Worm (Caenorhabditis elegans): ENCODE data around the gene rabx-5.

Gene rabx-5

DNA sequence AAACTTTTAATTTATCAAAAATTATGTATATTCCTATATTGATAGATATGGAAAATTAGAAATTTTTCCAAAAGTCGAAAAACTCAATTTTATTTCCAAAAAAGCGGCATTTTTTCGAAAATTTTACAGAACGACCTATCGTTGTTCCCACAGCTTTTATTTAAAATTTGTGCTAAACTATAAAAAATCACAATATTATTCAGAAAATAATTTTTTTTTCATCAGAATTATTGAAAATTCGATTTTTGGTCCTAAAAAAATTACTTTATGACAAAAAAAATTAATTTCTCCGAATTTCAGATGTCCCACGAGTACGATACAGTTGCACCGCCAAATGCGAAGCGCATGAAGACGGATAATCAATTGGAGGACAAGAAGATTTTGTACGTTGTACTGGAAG, 44.1 kb downstream of the rabx-5 start, which contains the start of gene emg-1 (continued):
- TF ChIP-seq lin-26 (GFP tag; IDR thresholded peaks at IDR 0.05) (no peak), ztf-25 (GFP tag; IDR thresholded peaks at IDR 0.05) (no peak), lin-35 (GFP tag; optimal IDR thresholded peaks at IDR 0.05) (no peak)

DNA sequence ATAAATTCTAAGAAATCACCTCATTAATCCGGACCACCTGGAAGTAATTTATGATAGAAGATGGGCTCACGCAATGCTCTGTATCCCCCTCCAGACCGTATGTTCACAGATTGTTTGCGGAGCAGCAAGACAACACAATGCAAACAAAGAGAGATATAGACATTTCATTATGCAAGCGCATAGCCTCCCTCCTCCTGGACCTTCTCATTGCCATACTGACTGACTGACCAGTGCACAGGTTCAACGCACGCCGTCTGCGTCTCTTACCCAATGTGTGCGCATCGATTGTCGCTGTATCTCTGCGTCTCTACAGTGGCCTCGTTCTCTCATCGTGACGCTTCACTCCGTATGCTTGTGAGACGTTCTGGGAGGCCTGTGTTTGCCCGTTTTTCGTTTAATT, 46.5 kb downstream of the rabx-5 start:
- TF ChIP-seq mcd-1 (GFP tag; IDR thresholded peaks at IDR 0.05) (peak; percentile 45; the same call in 1 of the 2 replicates), cebp-1 (GFP tag; IDR thresholded peaks at IDR 0.05) (no peak), cebp-1 (tag; optimal IDR thresholded peaks at IDR 0.05) (peak; percentile 40), nfyb-1 (GFP tag; IDR thresholded peaks at IDR 0.05) (peak; percentile 52; the same call in 1 of the 2 replicates), ztf-18 (tag; optimal IDR thresholded peaks at IDR 0.05) (no peak), lir-1 (GFP tag; conservative IDR thresholded peaks at IDR 0.05) (no peak), pha-4 (tag; optimal IDR thresholded peaks at IDR 0.05) (no peak), ekl-4 (GFP tag; IDR thresholded peaks at IDR 0.05) (no peak; the same call in 1 of the 2 replicates), attf-5 (GFP tag; optimal IDR thresholded peaks at IDR 0.05) (peak; percentile 18), lin-40 (tag; optimal IDR thresholded peaks at IDR 0.05) (peak; percentile 26), hmg-1.2 (GFP tag; IDR thresholded peaks at IDR 0.05) (peak; percentile 99), egl-44 (GFP tag; IDR thresholded peaks at IDR 0.05) (0 out of 2 replicates have a peak, but pooled peaks have one; percentile 23), K12H6.12 (tag; optimal IDR thresholded peaks at IDR 0.05) (peak; percentile 9), ceh-79 (tag; optimal IDR thresholded peaks at IDR 0.05) (peak; percentile 12)

DNA sequence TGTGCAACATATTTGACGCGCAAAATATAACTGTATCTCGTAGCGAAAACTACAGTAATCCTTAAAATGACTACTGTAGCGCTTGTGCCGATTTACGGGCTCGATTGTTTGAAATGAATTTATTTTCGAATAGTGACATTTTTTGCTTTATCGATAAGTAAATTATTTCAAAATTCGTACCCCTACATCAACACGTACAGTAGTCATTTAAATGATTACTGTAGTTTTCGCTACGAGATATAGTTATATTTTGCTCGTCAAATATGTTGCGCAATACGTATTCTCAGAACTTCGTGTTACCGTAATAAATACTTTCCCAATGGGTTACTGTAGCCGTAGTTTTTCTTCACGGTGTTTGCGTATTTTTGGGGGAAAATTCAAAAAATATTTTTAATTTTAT, 47.7 kb downstream of the rabx-5 start:
- TF ChIP-seq F39B2.1 (GFP tag; IDR thresholded peaks at IDR 0.05) (no peak), snpc-3.4 (tag; optimal IDR thresholded peaks at IDR 0.05) (no peak), bed-2 (GFP tag; IDR thresholded peaks at IDR 0.05) (no peak), cebp-2 (GFP tag; IDR thresholded peaks at IDR 0.05) (no peak), lin-26 (GFP tag; IDR thresholded peaks at IDR 0.05) (no peak), mcd-1 (GFP tag; IDR thresholded peaks at IDR 0.05) (no peak), T07F8.4 (tag; optimal IDR thresholded peaks at IDR 0.05) (no peak), F23B12.7 (tag; optimal IDR thresholded peaks at IDR 0.05; ENCODE audit: insufficient read depth) (no peak), F49E8.2 (tag; optimal IDR thresholded peaks at IDR 0.05; ENCODE audit: insufficient read depth) (no peak), ZK185.1 (tag; optimal IDR thresholded peaks at IDR 0.05; ENCODE audit: poor library complexity, severe bottlenecking) (no peak), aptf-3 (GFP tag; IDR thresholded peaks at IDR 0.05) (no peak), hrde-1 (tag; optimal IDR thresholded peaks at IDR 0.05; ENCODE audit: borderline replicate concordance) (no peak), nhr-179 (tag; optimal IDR thresholded peaks at IDR 0.05) (no peak), hlh-26 (GFP tag; conservative IDR thresholded peaks at IDR 0.05) (no peak), pha-4 (tag; optimal IDR thresholded peaks at IDR 0.05) (no peak), hlh-12 (tag; optimal IDR thresholded peaks at IDR 0.05) (no peak), C06A6.2 (GFP tag; conservative IDR thresholded peaks at IDR 0.05) (no peak), ekl-4 (GFP tag; IDR thresholded peaks at IDR 0.05) (no peak), sptf-2 (GFP tag; optimal IDR thresholded peaks at IDR 0.05) (no peak), let-526 (GFP tag; IDR thresholded peaks at IDR 0.05) (no peak)

DNA sequence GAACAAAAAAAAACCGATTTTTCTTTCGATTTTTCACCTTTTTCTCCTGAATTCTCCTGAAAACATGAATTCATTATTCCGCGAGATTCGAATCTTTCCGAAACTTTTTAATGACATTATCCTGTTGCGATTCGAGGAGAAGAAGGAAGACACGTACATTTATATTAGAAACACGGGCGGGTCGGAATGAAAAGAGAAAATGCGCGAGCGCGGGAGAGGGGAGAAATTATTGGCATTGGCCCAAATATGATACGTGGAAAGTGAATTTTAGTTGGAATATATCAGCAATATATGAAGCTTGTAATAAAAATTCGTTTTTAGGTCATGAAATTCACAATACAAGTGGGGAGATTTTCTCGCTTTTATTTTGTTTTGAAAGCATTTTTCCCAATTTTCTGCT, 48.3 kb downstream of the rabx-5 start:
- TF ChIP-seq T26A5.8 (tag; optimal IDR thresholded peaks at IDR 0.05) (no peak), pbrm-1 (GFP tag; IDR thresholded peaks at IDR 0.05) (no peak), ceh-100 (GFP tag; IDR thresholded peaks at IDR 0.05) (no peak), D2030.7 (GFP tag; IDR thresholded peaks at IDR 0.05) (no peak), B0261.1 (tag; optimal IDR thresholded peaks at IDR 0.05) (no peak), ceh-58 (GFP tag; IDR thresholded peaks at IDR 0.05) (no peak), hsf-1 (GFP tag; IDR thresholded peaks at IDR 0.05) (no peak), tbp1 (GFP tag; optimal IDR thresholded peaks at IDR 0.05) (no peak), lin-54 (GFP tag; optimal IDR thresholded peaks at IDR 0.05) (no peak), bed-2 (GFP tag; IDR thresholded peaks at IDR 0.05) (no peak), F33H1.4 (GFP tag; IDR thresholded peaks at IDR 0.05) (no peak), Y56A3A.18 (GFP tag; IDR thresholded peaks at IDR 0.05) (no peak), somi-1 (GFP tag; optimal IDR thresholded peaks at IDR 0.05) (no peak), ccch-3 (GFP tag; optimal IDR thresholded peaks at IDR 0.05) (no peak)
